Worm (Caenorhabditis elegans): ENCODE measurements around the gene paf-2.
A peak's percentile ranks its signal among the peaks of the same experiment; 100 is the strongest.

DNA sequence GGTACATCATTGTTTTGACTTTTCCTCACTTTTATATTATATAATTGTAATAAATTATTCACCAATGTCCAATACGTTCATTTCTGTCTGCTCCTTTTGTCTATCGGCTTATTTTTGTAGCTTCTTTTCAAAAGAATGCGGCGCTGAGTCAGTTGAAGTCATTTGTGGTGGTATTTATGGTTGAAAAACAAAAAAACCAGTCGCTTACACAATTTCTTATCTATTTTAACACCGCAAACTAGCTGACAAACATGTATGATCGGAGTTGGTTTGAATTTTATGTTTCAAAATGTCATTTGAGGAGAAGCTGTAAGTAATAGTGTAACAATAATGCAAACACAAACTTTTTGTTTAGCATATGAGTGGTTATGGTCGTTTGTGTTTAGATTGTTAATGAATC, 13.6 kb downstream of the paf-2 start, which contains the start of gene ets-10:
- TF ChIP-seq elt-2 (tag; optimal IDR thresholded peaks at IDR 0.05), result peak; percentile 39
- no peak for TF ChIP-seq unc-39 (tag; optimal IDR thresholded peaks at IDR 0.05)
- no peak for TF ChIP-seq ama-1 (optimal IDR thresholded peaks at IDR 0.05)
- TF ChIP-seq lin-39 (tag; optimal IDR thresholded peaks at IDR 0.05), result no peak
- no peak for TF ChIP-seq eor-1 (tag; optimal IDR thresholded peaks at IDR 0.05)
- TF ChIP-seq nhr-77 (tag; optimal IDR thresholded peaks at IDR 0.05), result no peak
- TF ChIP-seq ztf-4 (tag; optimal IDR thresholded peaks at IDR 0.05), result no peak
- TF ChIP-seq nhr-28 (tag; optimal IDR thresholded peaks at IDR 0.05), result no peak
- no peak for TF ChIP-seq elt-3 (tag; optimal IDR thresholded peaks at IDR 0.05)
